Worm (Caenorhabditis elegans) whole organism, L4/young adult: Measurements from ENCODE around the gene dnj-1.

Source experiments
- W03F9.2 ChIP-seq: fragments of 150-350 bp; optimal IDR thresholded peaks from 2 replicates; lab custom pipeline; 2014; ENCODE audit warnings: missing biosample characterization, missing genetic modification characterization
- dao-5 ChIP-seq: sonication (generic microtip); optimal IDR thresholded peaks from 2 replicates; lab custom pipeline; 2016; ENCODE audit warnings: missing genotype, missing genetic modification characterization, moderate library complexity, missing compliant biosample characterization
- him-1 ChIP-seq: sonication (generic microtip); optimal IDR thresholded peaks from 2 replicates; lab custom pipeline; 2016; ENCODE audit warnings: missing genotype, missing genetic modification reagents, missing genetic modification characterization, missing compliant biosample characterization

The dnj-1 gene

DNA sequence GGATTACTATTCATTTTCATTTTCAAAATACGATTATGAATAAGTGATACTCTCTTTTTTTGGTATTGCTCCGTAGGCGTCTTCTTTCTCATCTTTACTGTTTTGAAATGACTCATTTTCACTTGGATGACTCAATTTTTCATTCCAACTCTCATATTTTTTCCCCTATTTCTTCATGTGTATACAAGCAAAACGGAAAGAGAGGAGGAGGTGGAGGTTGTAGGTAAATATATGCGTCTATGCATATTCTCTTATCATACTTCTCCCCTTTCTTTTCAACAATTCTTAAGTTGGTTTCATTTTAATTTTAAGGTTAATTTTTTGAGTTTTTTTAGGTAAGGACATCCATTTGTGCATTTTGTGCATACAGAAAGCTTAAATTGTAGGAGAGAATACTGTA is 12.7 kb upstream of the dnj-1 start:
- TF ChIP-seq W03F9.2 (no peak), dao-5 (no peak), him-1 (no peak)

DNA sequence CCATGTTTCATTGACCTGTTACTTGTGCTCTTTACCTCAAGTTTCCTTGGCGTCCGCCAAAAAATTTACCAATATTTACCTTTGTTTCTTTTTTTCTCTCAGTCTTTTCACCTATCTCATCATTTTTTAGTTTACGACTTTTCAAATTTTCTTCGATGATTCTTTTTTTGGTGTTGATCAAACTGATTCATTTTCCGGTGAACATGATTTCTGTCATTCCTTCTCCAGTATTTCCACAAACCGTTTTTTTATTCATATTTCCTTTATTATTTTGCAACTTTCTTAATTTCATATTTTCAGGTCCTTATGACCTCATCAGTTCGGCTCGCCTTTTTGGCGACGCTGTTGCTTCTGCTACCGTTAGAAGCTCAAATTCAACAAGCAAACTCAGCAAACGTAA is 11.3 kb upstream of the dnj-1 start, which contains the start of gene F54D1.6:
Gene F54D1.6, plus strand, starts transcription at position 301 of the 400 bp plus-strand sequence.
- TF ChIP-seq W03F9.2 (no peak), him-1 (no peak), dao-5 (no peak)

DNA sequence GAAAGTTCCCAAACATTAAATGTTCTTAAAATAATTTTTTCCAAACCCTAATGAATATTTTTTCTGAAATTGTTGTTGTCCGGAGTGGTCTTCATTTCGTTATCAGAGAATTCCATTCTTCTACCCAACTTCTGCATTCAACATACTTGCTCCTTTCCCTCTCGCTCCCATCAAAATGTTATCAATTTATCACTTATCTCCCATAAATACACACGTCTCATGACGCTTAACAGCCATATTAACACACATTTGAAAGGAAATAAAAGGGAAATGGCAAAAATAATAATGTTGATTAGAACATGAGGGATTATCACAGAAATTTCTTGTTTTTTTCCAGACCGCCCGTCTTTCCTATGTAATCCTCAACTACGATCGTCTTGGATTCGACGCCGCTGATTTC is 9.9 kb upstream of the dnj-1 start:
- TF ChIP-seq dao-5: no peak
- TF ChIP-seq W03F9.2: no peak
- TF ChIP-seq him-1: no peak

ce11 chrIV:11296787-11297186 is 2.0 kb upstream of the dnj-1 start, which contains the start of gene mttu-1:
mttu-1 (minus strand) TSS chrIV:11296887.
- TF ChIP-seq W03F9.2: no peak
- no peak for TF ChIP-seq him-1
- no peak for TF ChIP-seq dao-5

DNA sequence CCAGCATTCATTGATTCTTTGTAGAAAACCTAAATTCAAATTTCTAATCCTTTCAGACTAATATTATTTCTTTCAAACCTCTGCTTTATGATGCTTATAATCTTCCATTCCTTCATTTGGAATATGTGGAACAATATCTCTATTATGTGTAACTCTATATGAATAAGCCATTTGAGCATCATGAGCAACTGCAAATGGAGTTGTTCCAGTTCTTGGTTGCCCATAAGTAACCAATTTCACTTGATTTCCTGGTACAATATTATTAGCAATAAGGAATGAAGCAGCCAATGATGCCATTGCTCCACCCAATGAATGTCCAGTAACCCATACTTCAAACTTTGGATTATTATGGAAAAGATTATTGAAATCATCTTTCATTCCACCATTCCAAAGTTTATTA is 6.1 kb downstream of the dnj-1 start:
- TF ChIP-seq him-1: no peak
- TF ChIP-seq dao-5: no peak

DNA sequence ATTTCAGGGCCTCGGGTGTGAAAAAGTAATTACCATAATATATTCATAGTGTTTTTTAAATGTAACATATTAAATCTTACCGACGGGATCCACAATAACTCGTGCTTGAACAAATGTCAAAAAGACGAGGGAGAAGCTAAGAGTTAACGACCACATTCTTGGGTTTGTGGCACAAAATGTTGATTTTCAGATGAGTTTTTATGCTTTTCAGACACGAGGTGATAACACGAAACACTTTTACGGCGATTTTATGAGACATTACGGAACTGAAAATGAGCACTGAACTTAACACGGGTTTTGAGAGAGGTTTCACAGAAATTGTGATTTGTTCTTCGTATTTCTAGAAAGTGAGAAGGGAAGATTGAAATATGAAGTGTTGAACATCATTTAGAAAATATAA is 7.7 kb downstream of the dnj-1 start, which contains the start of gene B0035.13:
Gene B0035.13, minus strand, starts transcription at position 173 of the 400 bp plus-strand sequence.
- no peak for TF ChIP-seq dao-5
- TF ChIP-seq W03F9.2: no peak
- no peak for TF ChIP-seq him-1

- no peak for TF ChIP-seq him-1
- no peak for TF ChIP-seq W03F9.2
- TF ChIP-seq dao-5: no peak
Observed at ce11 chrIV:11307770-11308169, 8.9 kb downstream of the dnj-1 start.

- TF ChIP-seq him-1 (no peak), dao-5 (no peak), W03F9.2 (peak; percentile 49)
Observed at ce11 chrIV:11310624-11311023, 11.8 kb downstream of the dnj-1 start, which contains the start of gene znf-207. znf-207 (plus strand) TSS chrIV:11310972.

- TF ChIP-seq dao-5 (no peak), W03F9.2 (no peak), him-1 (no peak)
Observed at ce11 chrIV:11311484-11311883, 12.6 kb downstream of the dnj-1 start.

- TF ChIP-seq dao-5: no peak
- TF ChIP-seq him-1: no peak
- no peak for TF ChIP-seq W03F9.2
Observed at ce11 chrIV:11313880-11314279, 15.0 kb downstream of the dnj-1 start, which contains the start of gene dnj-2. dnj-2 (minus strand) TSS chrIV:11313980.

ce11 chrIV:11314885-11315284 is 16.0 kb downstream of the dnj-1 start, which contains the start of the genes B0035.3, B0035.22 and pfd-4:
B0035.3 (minus strand) TSS chrIV:11314998.
B0035.22 (plus strand) TSS chrIV:11315153.
pfd-4 (plus strand) TSS chrIV:11315207.
- TF ChIP-seq him-1 (no peak), W03F9.2 (peak; percentile 81), dao-5 (no peak)

ce11 chrIV:11315688-11316087 is 16.9 kb downstream of the dnj-1 start:
- TF ChIP-seq W03F9.2 (no peak), him-1 (no peak), dao-5 (no peak)

DNA sequence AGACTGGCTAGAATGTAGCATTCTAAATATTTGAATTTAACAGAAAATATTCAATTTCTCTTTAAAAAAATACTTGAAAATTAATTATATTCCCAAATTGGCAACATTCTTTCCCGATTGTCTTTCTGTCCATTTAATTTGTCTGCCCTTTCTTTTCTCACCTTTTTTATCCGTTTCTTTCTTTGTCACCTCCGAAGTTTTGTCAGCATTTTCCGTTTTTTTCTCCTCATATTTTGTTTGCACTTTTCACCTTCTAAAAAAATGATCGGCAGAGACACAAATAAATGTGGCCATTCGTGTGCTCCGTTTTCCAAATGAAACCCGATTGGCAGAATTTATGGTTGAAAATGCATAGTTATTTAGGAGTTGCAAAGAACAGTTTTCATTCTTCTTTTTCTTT is 17.3 kb downstream of the dnj-1 start:
- TF ChIP-seq dao-5 (no peak), W03F9.2 (no peak), him-1 (no peak)

- no peak for TF ChIP-seq dao-5
- no peak for TF ChIP-seq W03F9.2
- no peak for TF ChIP-seq him-1
Observed at ce11 chrIV:11316640-11317039, 17.8 kb downstream of the dnj-1 start.

DNA sequence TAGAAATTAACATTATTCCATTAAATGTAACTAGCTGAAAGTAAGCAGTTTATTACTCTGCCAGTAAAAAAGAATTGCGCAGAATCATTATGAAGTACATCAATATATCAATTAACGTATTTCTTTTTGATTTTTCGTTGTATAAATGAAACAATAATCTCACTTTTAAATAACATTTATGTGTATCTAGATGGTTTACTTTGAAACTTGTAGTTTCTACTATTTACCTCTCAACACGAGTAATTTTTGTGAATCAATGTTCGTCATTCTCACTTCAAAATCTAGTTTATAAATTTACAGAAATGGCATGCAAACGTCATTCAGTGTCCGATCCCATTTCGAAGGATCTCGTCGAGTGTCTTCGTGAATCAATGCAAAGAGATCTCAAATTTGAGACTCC is 18.3 kb downstream of the dnj-1 start, which contains the start of gene gspd-1:
Gene gspd-1, plus strand, starts transcription at position 301 of the 400 bp plus-strand sequence.
- TF ChIP-seq W03F9.2 (no peak), dao-5 (no peak), him-1 (no peak)

DNA sequence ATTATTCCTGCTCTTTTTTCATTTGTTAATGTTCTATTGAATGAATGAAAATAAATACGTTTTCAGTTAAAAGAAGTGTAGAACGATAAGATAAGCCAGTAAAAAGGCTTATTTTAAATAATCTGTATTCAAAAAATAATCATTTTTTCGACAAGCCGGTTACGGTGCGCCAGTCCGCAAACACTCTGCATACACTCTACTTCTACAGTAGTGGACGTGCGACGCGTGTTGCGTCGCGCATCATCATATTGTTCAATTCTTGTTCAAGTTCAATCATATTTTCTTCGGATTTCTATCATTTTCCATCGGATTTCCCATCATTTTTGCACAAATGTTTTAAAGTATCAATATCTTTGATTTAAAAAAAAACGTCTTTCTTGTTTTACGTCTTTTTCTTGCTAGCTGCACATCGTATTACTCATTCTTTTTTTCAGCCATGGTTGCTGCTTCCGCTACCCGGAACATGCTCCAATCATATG is 21.1 kb downstream of the dnj-1 start, which contains the start of gene B0035.18:
Gene B0035.18, plus strand, starts transcription at position 429 of the 479 bp plus-strand sequence.
- TF ChIP-seq dao-5: no peak
- TF ChIP-seq him-1: no peak
- TF ChIP-seq W03F9.2: no peak

DNA sequence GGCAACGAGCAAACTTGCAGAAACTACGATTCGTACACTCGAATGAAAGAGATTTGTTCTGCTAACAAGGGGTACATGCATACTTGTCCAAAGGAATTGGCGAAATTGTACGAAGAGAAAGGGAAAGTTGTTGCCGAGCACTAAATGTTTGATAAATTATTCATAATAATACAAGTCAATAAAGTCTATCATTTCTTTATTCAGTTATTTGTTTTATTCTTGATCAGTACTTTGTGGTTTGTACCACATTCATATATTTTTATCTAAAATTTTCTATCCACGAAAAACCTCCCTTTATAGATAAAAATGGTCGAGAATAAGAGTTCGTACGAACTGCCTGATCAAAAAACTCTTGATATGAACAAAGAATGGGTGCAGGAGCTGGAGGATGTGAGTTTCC is 21.7 kb downstream of the dnj-1 start, which contains the start of gene edg-1:
Gene edg-1, plus strand, starts transcription at position 301 of the 400 bp plus-strand sequence.
- TF ChIP-seq him-1: no peak
- no peak for TF ChIP-seq dao-5
- TF ChIP-seq W03F9.2: no peak
